Fruit fly (Drosophila melanogaster) Kc167 (cell line): ENCODE results near the gene Aven.

Experiments
- Myc ChIP-seq: fragments of >200 bp; optimal IDR thresholded peaks from 2 replicates; lab custom pipeline; 2017; ENCODE audit warnings: missing external identifiers
- Sin3A ChIP-seq: fragments of >200 bp; optimal IDR thresholded peaks from 2 replicates; lab custom pipeline; 2018; ENCODE audit warnings: missing external identifiers
- h ChIP-seq: fragments of >200 bp; optimal IDR thresholded peaks from 3 replicates; lab custom pipeline; 2018; ENCODE audit warnings: missing external identifiers
- insv ChIP-seq: fragments of >200 bp; optimal IDR thresholded peaks from 3 replicates; lab custom pipeline; 2018; ENCODE audit warnings: missing external identifiers
- psq ChIP-seq: fragments of >200 bp; optimal IDR thresholded peaks from 2 replicates; lab custom pipeline; 2017; ENCODE audit warnings: missing external identifiers
- ttk ChIP-seq: sonication (Bioruptor generic); optimal IDR thresholded peaks from 2 replicates; lab custom pipeline; 2017; ENCODE audit warnings: missing external identifiers

DNA sequence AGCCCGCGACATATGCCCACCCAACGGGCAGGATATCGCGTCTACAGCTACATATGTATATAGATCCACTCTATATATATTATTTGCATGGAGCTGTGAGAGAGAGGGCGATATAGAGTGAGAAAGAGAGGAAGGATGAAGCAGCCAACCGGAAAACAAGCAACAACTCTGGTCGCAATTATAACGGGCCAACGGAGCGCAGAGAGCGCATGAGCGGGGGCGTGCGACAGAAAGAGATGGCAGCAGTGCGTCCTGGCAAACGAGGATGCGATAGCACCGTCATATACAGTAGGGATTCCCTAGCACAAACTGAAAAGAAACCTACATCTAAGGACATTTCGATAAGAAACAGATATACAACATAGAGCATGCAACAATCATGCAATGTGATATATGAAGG is 7.8 kb downstream of the Aven start:
- TF ChIP-seq h (lab: Kevin White, UChicago) (no peak), ttk (lab: Kevin White, UChicago) (no peak), insv (lab: Kevin White, UChicago) (no peak), Sin3A (lab: Kevin White, UChicago) (no peak), psq (lab: Kevin White, UChicago) (no peak), Myc (lab: Kevin White, UChicago) (no peak)
